Worm (Caenorhabditis elegans) whole organism, midembryonic: Measurements from ENCODE around the gene Y49A3A.3.

Source experiments
- T22C8.4 ChIP-seq: fragments of 200-800 bp; sonication (Bioruptor generic); IDR thresholded peaks from 2 replicates; pipeline ENCODE4 v1.3.6; 2022; ENCODE audit warnings: missing genetic modification characterization, missing compliant biosample characterization
- cog-1 ChIP-seq: sonication (generic microtip); optimal IDR thresholded peaks from 2 replicates; lab custom pipeline; 2016; ENCODE audit warnings: missing genetic modification characterization, missing compliant biosample characterization
- flt-1 ChIP-seq: fragments of 200-800 bp; sonication (Bioruptor generic); IDR thresholded peaks from 2 replicates; pipeline ENCODE4 v1.3.6; 2022; ENCODE audit warnings: missing genetic modification characterization, missing compliant biosample characterization
- klf-2 ChIP-seq: fragments of 200-800 bp; sonication (Bioruptor generic); conservative IDR thresholded peaks from 2 replicates; pipeline ENCODE4 v1.3.6; 2022; ENCODE audit warnings: missing genetic modification reagents, missing genetic modification characterization, missing compliant biosample characterization
- med-1 ChIP-seq: sonication (generic microtip); optimal IDR thresholded peaks from 2 replicates; lab custom pipeline; 2017; ENCODE audit warnings: missing genetic modification characterization, mild to moderate bottlenecking, missing compliant biosample characterization, antibody characterized with exemption, missing genetic modification reagents; ENCODE audit not compliant: insufficient read depth
- ref-1 ChIP-seq: fragments of 200-800 bp; sonication (Bioruptor generic); conservative IDR thresholded peaks from 2 replicates; pipeline ENCODE4 v1.3.6; 2022; ENCODE audit warnings: missing genetic modification reagents, missing genetic modification characterization, missing compliant biosample characterization
- tab-1 ChIP-seq: fragments of 200-800 bp; sonication (Bioruptor generic); IDR thresholded peaks from 2 replicates; pipeline ENCODE4 v1.3.6; 2022; ENCODE audit warnings: missing genetic modification characterization, missing compliant biosample characterization
- ztf-23 ChIP-seq: fragments of 200-800 bp; sonication (Bioruptor generic); IDR thresholded peaks from 2 replicates; pipeline ENCODE4 v1.3.6; 2022; ENCODE audit warnings: missing genetic modification reagents, missing genetic modification characterization, missing compliant biosample characterization
- ztf-29 ChIP-seq: fragments of 200-800 bp; sonication (Bioruptor generic); IDR thresholded peaks from 2 replicates; pipeline ENCODE4 v1.3.6; 2022; ENCODE audit warnings: missing genetic modification reagents, missing genetic modification characterization, missing compliant biosample characterization

- TF ChIP-seq T22C8.4 (no peak), cog-1 (tag; lab: Kevin White, UChicago) (no peak), ref-1 (GFP tag; lab: Robert Waterston, UW) (no peak), flt-1 (GFP tag; lab: Robert Waterston, UW) (no peak), ztf-29 (GFP tag; lab: Robert Waterston, UW) (no peak), klf-2 (GFP tag; lab: Robert Waterston, UW) (no peak), med-1 (GFP tag; lab: Kevin White, UChicago) (no peak), ztf-23 (GFP tag; lab: Robert Waterston, UW) (no peak), tab-1 (GFP tag; lab: Robert Waterston, UW) (no peak)
Measured at ce11 chrV:14320730-14321319, 33.4 kb upstream of the Y49A3A.3 start.
